Worm (Caenorhabditis elegans): ENCODE data around the gene Y57A10A.27.

Gene Y57A10A.27

ce11 chrII:12266797-12267196 lies 8.0 kb downstream of the Y57A10A.27 start:
- peak; percentile 9 for TF ChIP-seq elt-2 (tag; optimal IDR thresholded peaks at IDR 0.05)
- TF ChIP-seq dpl-1 (GFP tag; optimal IDR thresholded peaks at IDR 0.05): no peak

ce11 chrII:12266145-12266544 lies 8.7 kb downstream of the Y57A10A.27 start, which contains the start of gene tric-1B.1:
Gene tric-1B.1, minus strand, starts transcription at chrII:12266245.
- TF ChIP-seq efl-3 (GFP tag; optimal IDR thresholded peaks at IDR 0.05) (no peak), fkh-10 (GFP tag; optimal IDR thresholded peaks at IDR 0.05) (no peak), fkh-8 (tag; optimal IDR thresholded peaks at IDR 0.05) (no peak), ceh-63 (GFP tag; optimal IDR thresholded peaks at IDR 0.05) (no peak), grh-1 (GFP tag; IDR thresholded peaks at IDR 0.05) (no peak), efl-1 (optimal IDR thresholded peaks at IDR 0.05) (no peak), efl-1 (GFP tag; optimal IDR thresholded peaks at IDR 0.05 in 1 of 2) (peak in 1 of 2 experiments; percentile 8), pqm-1 (tag; optimal IDR thresholded peaks at IDR 0.05) (no peak), unc-62 (GFP tag; optimal IDR thresholded peaks at IDR 0.05) (no peak)

ce11 chrII:12264847-12265246 lies 10.0 kb downstream of the Y57A10A.27 start:
- no peak for TF ChIP-seq lin-39 (tag; optimal IDR thresholded peaks at IDR 0.05)
- no peak for TF ChIP-seq mep-1 (tag; optimal IDR thresholded peaks at IDR 0.05)
- TF ChIP-seq C04F5.9 (tag; optimal IDR thresholded peaks at IDR 0.05): no peak
- no peak for TF ChIP-seq hlh-4 (tag; optimal IDR thresholded peaks at IDR 0.05)
- no peak for TF ChIP-seq mef-2 (tag; optimal IDR thresholded peaks at IDR 0.05)
- no peak for TF ChIP-seq aly-2 (tag; optimal IDR thresholded peaks at IDR 0.05)
- no peak for TF ChIP-seq mab-9 (GFP tag; IDR thresholded peaks at IDR 0.05)
- no peak for TF ChIP-seq C34B4.2 (tag; optimal IDR thresholded peaks at IDR 0.05)
- TF ChIP-seq unc-86 (tag; optimal IDR thresholded peaks at IDR 0.05): no peak
- TF ChIP-seq ceh-8 (GFP tag; optimal IDR thresholded peaks at IDR 0.05): no peak
- no peak for TF ChIP-seq fkh-8 (tag; optimal IDR thresholded peaks at IDR 0.05)
- TF ChIP-seq egl-13 (tag; optimal IDR thresholded peaks at IDR 0.05): no peak
- TF ChIP-seq ztf-11 (tag; optimal IDR thresholded peaks at IDR 0.05): no peak

- TF ChIP-seq pqm-1 (tag; optimal IDR thresholded peaks at IDR 0.05): no peak
- TF ChIP-seq pax-3 (tag; optimal IDR thresholded peaks at IDR 0.05): no peak
- TF ChIP-seq fkh-4 (tag; optimal IDR thresholded peaks at IDR 0.05; ENCODE audit: borderline replicate concordance): no peak
- no peak for TF ChIP-seq mab-9 (GFP tag; IDR thresholded peaks at IDR 0.05)
- no peak for TF ChIP-seq fkh-10 (GFP tag; optimal IDR thresholded peaks at IDR 0.05)
- TF ChIP-seq lin-35 (GFP tag; optimal IDR thresholded peaks at IDR 0.05): peak in 1 of 2 experiments; percentile 47
- TF ChIP-seq ceh-90 (tag; optimal IDR thresholded peaks at IDR 0.05): no peak
- TF ChIP-seq nhr-28 (tag; optimal IDR thresholded peaks at IDR 0.05): no peak
- TF ChIP-seq lin-14 (GFP tag; optimal IDR thresholded peaks at IDR 0.05): peak; percentile 47
- no peak for TF ChIP-seq C16A3.4 (tag; optimal IDR thresholded peaks at IDR 0.05)
- no peak for TF ChIP-seq ceh-82 (tag; optimal IDR thresholded peaks at IDR 0.05)
- TF ChIP-seq C34B4.2 (tag; optimal IDR thresholded peaks at IDR 0.05): no peak
- no peak for TF ChIP-seq unc-86 (tag; optimal IDR thresholded peaks at IDR 0.05)
- no peak for TF ChIP-seq zag-1 (tag; optimal IDR thresholded peaks at IDR 0.05)
- no peak for TF ChIP-seq nhr-76 (tag; optimal IDR thresholded peaks at IDR 0.05)
- TF ChIP-seq nhr-20 (tag; optimal IDR thresholded peaks at IDR 0.05): peak; percentile 41
- TF ChIP-seq lsy-2 (tag; optimal IDR thresholded peaks at IDR 0.05): peak in 1 of 2 experiments; percentile 31
- no peak for TF ChIP-seq dsc-1 (tag; optimal IDR thresholded peaks at IDR 0.05)
- no peak for TF ChIP-seq mef-2 (tag; optimal IDR thresholded peaks at IDR 0.05)
- no peak for TF ChIP-seq ceh-88 (GFP tag; IDR thresholded peaks at IDR 0.05)
- no peak for TF ChIP-seq Y116A8C.19 (tag; optimal IDR thresholded peaks at IDR 0.05; ENCODE audit: borderline replicate concordance)
- no peak for TF ChIP-seq hlh-17 (GFP tag; optimal IDR thresholded peaks at IDR 0.05; ENCODE audit: borderline replicate concordance)
- TF ChIP-seq aly-2 (tag; optimal IDR thresholded peaks at IDR 0.05): no peak
- no peak for TF ChIP-seq efl-3 (GFP tag; optimal IDR thresholded peaks at IDR 0.05)
- peak; percentile 42 for TF ChIP-seq tbx-2 (tag; optimal IDR thresholded peaks at IDR 0.05)
- no peak for TF ChIP-seq swsn-7 (tag; optimal IDR thresholded peaks at IDR 0.05)
- TF ChIP-seq hlh-4 (tag; optimal IDR thresholded peaks at IDR 0.05): no peak
- no peak for TF ChIP-seq F16B12.6 (tag; optimal IDR thresholded peaks at IDR 0.05)
- TF ChIP-seq mep-1 (tag; optimal IDR thresholded peaks at IDR 0.05): no peak
- no peak for TF ChIP-seq C04F5.9 (tag; optimal IDR thresholded peaks at IDR 0.05)
- peak; percentile 43 for TF ChIP-seq nhr-90 (tag; optimal IDR thresholded peaks at IDR 0.05; ENCODE audit: poor library complexity)
- no peak for TF ChIP-seq nhr-77 (tag; optimal IDR thresholded peaks at IDR 0.05)
- no peak for TF ChIP-seq ces-1 (GFP tag; optimal IDR thresholded peaks at IDR 0.05)
- TF ChIP-seq irx-1 (tag; optimal IDR thresholded peaks at IDR 0.05): no peak
Measured at ce11 chrII:12263971-12264554, 10.8 kb downstream of the Y57A10A.27 start, which contains the start of gene faxc-1. Gene faxc-1, plus strand, starts transcription at chrII:12264192.
